Fruit fly (Drosophila melanogaster): ENCODE results near the gene MED30.

Gene MED30

dm6 chr3L:700160-700917 is 46.5 kb upstream of the MED30 start (continued):
- TF ChIP-seq Fer3 (tag; optimal IDR thresholded peaks at IDR 0.05) (peak; percentile 66), tll (GFP tag; optimal IDR thresholded peaks at IDR 0.05) (no peak), CG10431 (GFP tag; optimal IDR thresholded peaks at IDR 0.05) (no peak), vvl (GFP tag; IDR thresholded peaks at IDR 0.05) (peak; percentile 77), Mad (GFP tag; optimal IDR thresholded peaks at IDR 0.05) (peak; percentile 16), Tbp (GFP tag; optimal IDR thresholded peaks at IDR 0.05) (no peak), CG10462 (GFP tag; optimal IDR thresholded peaks at IDR 0.05) (peak; percentile 20), Fer2 (tag; optimal IDR thresholded peaks at IDR 0.05) (peak; percentile 12), bigmax (GFP tag; optimal IDR thresholded peaks at IDR 0.05) (no peak), wor (GFP tag; IDR thresholded peaks at IDR 0.05) (no peak), Xbp1 (GFP tag; optimal IDR thresholded peaks at IDR 0.05) (peak; percentile 60), Drgx (GFP tag; IDR thresholded peaks at IDR 0.05) (peak; percentile 51), MBD-R2 (GFP tag; IDR thresholded peaks at IDR 0.05) (peak; percentile 9; the same call in 1 of the 2 replicates), CG7357 (GFP tag; IDR thresholded peaks at IDR 0.05) (no peak), odd (GFP tag; optimal IDR thresholded peaks at IDR 0.05) (peak; percentile 46), unpg (GFP tag; optimal IDR thresholded peaks at IDR 0.05) (peak; percentile 86), caup (GFP tag; optimal IDR thresholded peaks at IDR 0.05; ENCODE audit: severe bottlenecking) (peak; percentile 61), CG3847 (GFP tag; IDR thresholded peaks at IDR 0.05) (0 out of 2 replicates have a peak, but pooled peaks have one; percentile 13), sisA (GFP tag; IDR thresholded peaks at IDR 0.05) (peak; percentile 29; the same call in 1 of the 2 replicates), CG11504 (tag; optimal IDR thresholded peaks at IDR 0.05) (peak; percentile 73), CG15514 (GFP tag; optimal IDR thresholded peaks at IDR 0.05) (peak; percentile 50), tio (GFP tag; optimal IDR thresholded peaks at IDR 0.05) (no peak), CG8290 (GFP tag; optimal IDR thresholded peaks at IDR 0.05) (peak; percentile 87), CG8290 (tag; optimal IDR thresholded peaks at IDR 0.05) (no peak), mam (GFP tag; optimal IDR thresholded peaks at IDR 0.05) (no peak), shn (GFP tag; optimal IDR thresholded peaks at IDR 0.05) (no peak), CG33557 (GFP tag; optimal IDR thresholded peaks at IDR 0.05) (no peak), Rfx (GFP tag; IDR thresholded peaks at IDR 0.05) (peak; percentile 71), CG30403 (GFP tag; optimal IDR thresholded peaks at IDR 0.05) (peak; percentile 53), nom (GFP tag; optimal IDR thresholded peaks at IDR 0.05) (no peak), CG15269 (tag; optimal IDR thresholded peaks at IDR 0.05) (peak; percentile 76), CHES-1-like (GFP tag; optimal IDR thresholded peaks at IDR 0.05) (peak; percentile 42), CG1233 (GFP tag; optimal IDR thresholded peaks at IDR 0.05) (peak; percentile 41), HHEX (GFP tag; optimal IDR thresholded peaks at IDR 0.05) (peak; percentile 61), CG11560 (tag; IDR thresholded peaks at IDR 0.05) (no peak), CG9817 (tag; optimal IDR thresholded peaks at IDR 0.05) (peak; percentile 36), Hr78 (GFP tag; optimal IDR thresholded peaks at IDR 0.05) (peak in 1 of 2 experiments; percentile 79), crol (GFP tag; IDR thresholded peaks at IDR 0.05) (no peak), CG14710 (tag; optimal IDR thresholded peaks at IDR 0.05) (peak; percentile 56), pnt (GFP tag; optimal IDR thresholded peaks at IDR 0.05) (no peak), CG18599 (GFP tag; optimal IDR thresholded peaks at IDR 0.05) (peak; percentile 75), Dp (GFP tag; optimal IDR thresholded peaks at IDR 0.05) (no peak), E2f2 (GFP tag; IDR thresholded peaks at IDR 0.05) (peak; percentile 31; the same call in 1 of the 2 replicates), crc (GFP tag; optimal IDR thresholded peaks at IDR 0.05) (peak; percentile 33), CG12659 (GFP tag; optimal IDR thresholded peaks at IDR 0.05) (peak; percentile 68), CG18011 (GFP tag; optimal IDR thresholded peaks at IDR 0.05) (peak; percentile 75), ham (GFP tag; IDR thresholded peaks at IDR 0.05) (no peak), pan (optimal IDR thresholded peaks at IDR 0.05) (no peak), pan (GFP tag; optimal IDR thresholded peaks at IDR 0.05 in 1 of 2, IDR thresholded peaks at IDR 0.05 in 1 of 2) (peak in 1 of 2 experiments; percentile 53)

Measured in whole organism, embryonic.